Fruit fly (Drosophila melanogaster): ENCODE results near the gene CG10064.

- no peak for TF ChIP-seq Sin3A (optimal IDR thresholded peaks at IDR 0.05)
- TF ChIP-seq ttk (optimal IDR thresholded peaks at IDR 0.05), result no peak
Observed at dm6 chr3L:6955254-6956229, 12.2 kb downstream of the CG10064 start, which contains the start of the genes CG10077 and CG9948.
